Worm (Caenorhabditis elegans): ENCODE data around the gene C23H5.8.

DNA sequence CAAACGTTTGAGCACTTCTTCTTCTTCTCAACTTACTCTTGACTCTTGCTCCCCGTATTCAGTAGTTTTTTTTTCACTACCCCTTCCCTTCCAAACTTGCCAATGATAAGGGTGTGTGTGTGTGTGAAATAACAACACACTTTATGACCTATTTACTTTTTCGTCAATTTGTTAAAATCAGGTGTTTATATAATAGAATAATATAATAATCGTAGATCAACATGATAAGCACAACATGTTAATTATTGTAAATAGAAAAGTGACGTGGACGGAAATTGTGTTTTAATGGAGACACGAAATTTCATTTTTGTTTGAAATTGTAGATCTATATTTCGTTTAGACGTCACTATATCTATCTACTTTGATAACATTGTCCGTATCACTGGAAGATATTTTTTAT, 32.9 kb downstream of the C23H5.8 start:
- TF ChIP-seq sox-2 (GFP tag; IDR thresholded peaks at IDR 0.05): no peak
- no peak for TF ChIP-seq syd-9 (tag; optimal IDR thresholded peaks at IDR 0.05)
- no peak for TF ChIP-seq nhr-11 (tag; optimal IDR thresholded peaks at IDR 0.05)
- TF ChIP-seq pha-4 (tag; optimal IDR thresholded peaks at IDR 0.05): no peak
- TF ChIP-seq rnt-1 (tag; optimal IDR thresholded peaks at IDR 0.05): no peak
- TF ChIP-seq dve-1 (tag; optimal IDR thresholded peaks at IDR 0.05): no peak
